Worm (Caenorhabditis elegans) whole organism, midembryonic: ENCODE results near the gene ntr-2.
A peak's percentile ranks its signal among the peaks of the same experiment; 100 is the strongest.
"Not testable (repeated sequence)": the region's sequence is repeated elsewhere in the genome, so short reads cannot be mapped to it uniquely, and the experiment has no call there.

Source experiments
- T22C8.4 ChIP-seq: fragments of 200-800 bp; sonication (Bioruptor generic); IDR thresholded peaks from 2 replicates; pipeline ENCODE4 v1.3.6; 2022; ENCODE audit warnings: missing genetic modification characterization, missing compliant biosample characterization
- cog-1 ChIP-seq: sonication (generic microtip); optimal IDR thresholded peaks from 2 replicates; lab custom pipeline; 2016; ENCODE audit warnings: missing genetic modification characterization, missing compliant biosample characterization
- flt-1 ChIP-seq: fragments of 200-800 bp; sonication (Bioruptor generic); IDR thresholded peaks from 2 replicates; pipeline ENCODE4 v1.3.6; 2022; ENCODE audit warnings: missing genetic modification characterization, missing compliant biosample characterization
- klf-2 ChIP-seq: fragments of 200-800 bp; sonication (Bioruptor generic); conservative IDR thresholded peaks from 2 replicates; pipeline ENCODE4 v1.3.6; 2022; ENCODE audit warnings: missing genetic modification reagents, missing genetic modification characterization, missing compliant biosample characterization
- med-1 ChIP-seq: sonication (generic microtip); optimal IDR thresholded peaks from 2 replicates; lab custom pipeline; 2017; ENCODE audit warnings: missing genetic modification characterization, mild to moderate bottlenecking, missing compliant biosample characterization, antibody characterized with exemption, missing genetic modification reagents; ENCODE audit not compliant: insufficient read depth
- ref-1 ChIP-seq: fragments of 200-800 bp; sonication (Bioruptor generic); conservative IDR thresholded peaks from 2 replicates; pipeline ENCODE4 v1.3.6; 2022; ENCODE audit warnings: missing genetic modification reagents, missing genetic modification characterization, missing compliant biosample characterization
- tab-1 ChIP-seq: fragments of 200-800 bp; sonication (Bioruptor generic); IDR thresholded peaks from 2 replicates; pipeline ENCODE4 v1.3.6; 2022; ENCODE audit warnings: missing genetic modification characterization, missing compliant biosample characterization
- ztf-23 ChIP-seq: fragments of 200-800 bp; sonication (Bioruptor generic); IDR thresholded peaks from 2 replicates; pipeline ENCODE4 v1.3.6; 2022; ENCODE audit warnings: missing genetic modification reagents, missing genetic modification characterization, missing compliant biosample characterization
- ztf-29 ChIP-seq: fragments of 200-800 bp; sonication (Bioruptor generic); IDR thresholded peaks from 2 replicates; pipeline ENCODE4 v1.3.6; 2022; ENCODE audit warnings: missing genetic modification reagents, missing genetic modification characterization, missing compliant biosample characterization

ntr-2 gene

ce11 chrX:14928854-14929253, at the start of gene ntr-2:
Gene ntr-2, minus strand, starts transcription at chrX:14928954.
- TF ChIP-seq ztf-23 (no peak), ref-1 (GFP tag; lab: Robert Waterston, UW) (no peak), cog-1 (tag; lab: Kevin White, UChicago) (no peak), ztf-29 (GFP tag; lab: Robert Waterston, UW) (no peak), tab-1 (GFP tag; lab: Robert Waterston, UW) (no peak), klf-2 (GFP tag; lab: Robert Waterston, UW) (no peak), med-1 (no peak), T22C8.4 (GFP tag; lab: Robert Waterston, UW) (no peak), flt-1 (GFP tag; lab: Robert Waterston, UW) (no peak)

ce11 chrX:14976840-14977534, 48.2 kb upstream of the ntr-2 start:
- TF ChIP-seq ref-1 (GFP tag; lab: Robert Waterston, UW) (no peak), tab-1 (GFP tag; lab: Robert Waterston, UW) (no peak), ztf-29 (GFP tag; lab: Robert Waterston, UW) (no peak), cog-1 (tag; lab: Kevin White, UChicago) (no peak), med-1 (no peak)

ce11 chrX:14975467-14976167, 46.9 kb upstream of the ntr-2 start, which contains the start of gene F20D1.3:
Gene F20D1.3, plus strand, starts transcription at chrX:14976117.
- TF ChIP-seq cog-1 (tag; lab: Kevin White, UChicago) = peak; percentile 67
- TF ChIP-seq med-1 = no peak
- no peak for TF ChIP-seq ztf-23
- no peak for TF ChIP-seq T22C8.4 (GFP tag; lab: Robert Waterston, UW)
- no peak for TF ChIP-seq ref-1 (GFP tag; lab: Robert Waterston, UW)
- no peak for TF ChIP-seq tab-1 (GFP tag; lab: Robert Waterston, UW)
- peak; percentile 29; the same call in 1 of the 2 replicates for TF ChIP-seq flt-1 (GFP tag; lab: Robert Waterston, UW)
- TF ChIP-seq klf-2 (GFP tag; lab: Robert Waterston, UW) = no peak
- no peak for TF ChIP-seq ztf-29 (GFP tag; lab: Robert Waterston, UW)

- TF ChIP-seq flt-1 (GFP tag; lab: Robert Waterston, UW) = no peak
- no peak for TF ChIP-seq cog-1 (tag; lab: Kevin White, UChicago)
- TF ChIP-seq T22C8.4 (GFP tag; lab: Robert Waterston, UW) = no peak
- TF ChIP-seq tab-1 (GFP tag; lab: Robert Waterston, UW) = no peak
- no peak for TF ChIP-seq ref-1 (GFP tag; lab: Robert Waterston, UW)
- TF ChIP-seq klf-2 (GFP tag; lab: Robert Waterston, UW) = no peak
- no peak for TF ChIP-seq ztf-23
- no peak for TF ChIP-seq med-1
- TF ChIP-seq ztf-29 (GFP tag; lab: Robert Waterston, UW) = no peak
These were observed 44.3 kb upstream of the ntr-2 start for ce11 chrX:14973085-14973484.

ce11 chrX:14970221-14970801, 41.6 kb upstream of the ntr-2 start, which contains the start of the genes flwr-1 and tbc-1:
Gene flwr-1, minus strand, starts transcription at chrX:14970271.
Gene tbc-1, plus strand, starts transcription at chrX:14970751.
- no peak for TF ChIP-seq klf-2 (GFP tag; lab: Robert Waterston, UW)
- TF ChIP-seq ztf-29 (GFP tag; lab: Robert Waterston, UW) = no peak
- no peak for TF ChIP-seq ref-1 (GFP tag; lab: Robert Waterston, UW)
- TF ChIP-seq flt-1 (GFP tag; lab: Robert Waterston, UW) = no peak
- TF ChIP-seq ztf-23 = no peak
- TF ChIP-seq tab-1 (GFP tag; lab: Robert Waterston, UW) = no peak
- no peak for TF ChIP-seq cog-1 (tag; lab: Kevin White, UChicago)
- TF ChIP-seq med-1 = no peak
- 0 out of 2 replicates have a peak, but pooled peaks have one; percentile 39 for TF ChIP-seq T22C8.4 (GFP tag; lab: Robert Waterston, UW)

ce11 chrX:14969615-14970014, 40.9 kb upstream of the ntr-2 start:
- TF ChIP-seq ref-1 (GFP tag; lab: Robert Waterston, UW) (no peak), ztf-23 (no peak), klf-2 (GFP tag; lab: Robert Waterston, UW) (no peak), ztf-29 (GFP tag; lab: Robert Waterston, UW) (no peak), tab-1 (GFP tag; lab: Robert Waterston, UW) (no peak), T22C8.4 (GFP tag; lab: Robert Waterston, UW) (no peak), flt-1 (GFP tag; lab: Robert Waterston, UW) (no peak)

- not testable (repeated sequence) for TF ChIP-seq tab-1, T22C8.4, flt-1 (GFP tag; lab: Robert Waterston, UW)
These were observed 37.8 kb upstream of the ntr-2 start, which contains the start of gene F20D1.22 for ce11 chrX:14966515-14966914. Gene F20D1.22, plus strand, starts transcription at chrX:14966815.

ce11 chrX:14965761-14966160, 37.0 kb upstream of the ntr-2 start, which contains the start of gene F45B8.5:
Gene F45B8.5, plus strand, starts transcription at chrX:14966061.
- no peak for TF ChIP-seq ztf-23
- no peak for TF ChIP-seq cog-1 (tag; lab: Kevin White, UChicago)
- no peak for TF ChIP-seq ref-1 (GFP tag; lab: Robert Waterston, UW)
- TF ChIP-seq med-1 = no peak
- TF ChIP-seq tab-1 (GFP tag; lab: Robert Waterston, UW) = no peak
- TF ChIP-seq ztf-29 (GFP tag; lab: Robert Waterston, UW) = no peak
- TF ChIP-seq flt-1 (GFP tag; lab: Robert Waterston, UW) = no peak
- no peak for TF ChIP-seq T22C8.4 (GFP tag; lab: Robert Waterston, UW)

ce11 chrX:14964253-14964652, 35.5 kb upstream of the ntr-2 start, which contains the start of gene rgs-11:
Gene rgs-11, plus strand, starts transcription at chrX:14964553.
- TF ChIP-seq ref-1 (GFP tag; lab: Robert Waterston, UW) = no peak
- TF ChIP-seq tab-1 (GFP tag; lab: Robert Waterston, UW) = no peak
- TF ChIP-seq klf-2 (GFP tag; lab: Robert Waterston, UW) = no peak
- no peak for TF ChIP-seq ztf-23
- no peak for TF ChIP-seq med-1
- no peak for TF ChIP-seq cog-1 (tag; lab: Kevin White, UChicago)
- no peak for TF ChIP-seq flt-1 (GFP tag; lab: Robert Waterston, UW)
- TF ChIP-seq T22C8.4 (GFP tag; lab: Robert Waterston, UW) = no peak
- no peak for TF ChIP-seq ztf-29 (GFP tag; lab: Robert Waterston, UW)
